Worm (Caenorhabditis elegans) whole organism, L4/young adult: ENCODE data around the gene C30G4.4.

Source experiments
- W03F9.2 ChIP-seq: fragments of 150-350 bp; optimal IDR thresholded peaks from 2 replicates; lab custom pipeline; 2014; ENCODE audit warnings: missing biosample characterization, missing genetic modification characterization
- dao-5 ChIP-seq: sonication (generic microtip); optimal IDR thresholded peaks from 2 replicates; lab custom pipeline; 2016; ENCODE audit warnings: missing genotype, missing genetic modification characterization, moderate library complexity, missing compliant biosample characterization
- him-1 ChIP-seq: sonication (generic microtip); optimal IDR thresholded peaks from 2 replicates; lab custom pipeline; 2016; ENCODE audit warnings: missing genotype, missing genetic modification reagents, missing genetic modification characterization, missing compliant biosample characterization

C30G4.4 gene

DNA sequence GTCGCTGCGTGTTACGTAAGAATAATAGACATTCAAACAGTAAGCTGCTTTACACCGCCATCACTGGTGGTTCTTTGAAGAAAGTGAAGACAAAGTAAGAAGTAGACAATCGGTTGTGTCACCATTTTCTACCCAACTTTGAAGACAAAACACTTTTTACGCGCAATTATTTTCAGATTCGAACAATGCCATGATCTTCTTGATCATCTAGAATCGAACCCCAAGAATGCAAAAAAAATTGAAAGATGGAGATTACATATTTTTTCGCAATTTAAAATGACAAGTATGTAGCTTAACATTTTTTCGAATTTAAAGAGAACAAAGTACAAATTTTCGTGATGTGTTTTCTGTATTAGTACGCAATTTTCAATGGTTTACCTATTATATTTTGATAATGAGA lies 51.1 kb downstream of the C30G4.4 start, which contains the start of gene F35B3.4:
F35B3.4 (minus strand) TSS at position 101 of the 400 bp plus-strand sequence.
- TF ChIP-seq dao-5 (tag; lab: Kevin White, UChicago), result no peak
- no peak for TF ChIP-seq him-1
- no peak for TF ChIP-seq W03F9.2 (tag; lab: Kevin White, UChicago)

DNA sequence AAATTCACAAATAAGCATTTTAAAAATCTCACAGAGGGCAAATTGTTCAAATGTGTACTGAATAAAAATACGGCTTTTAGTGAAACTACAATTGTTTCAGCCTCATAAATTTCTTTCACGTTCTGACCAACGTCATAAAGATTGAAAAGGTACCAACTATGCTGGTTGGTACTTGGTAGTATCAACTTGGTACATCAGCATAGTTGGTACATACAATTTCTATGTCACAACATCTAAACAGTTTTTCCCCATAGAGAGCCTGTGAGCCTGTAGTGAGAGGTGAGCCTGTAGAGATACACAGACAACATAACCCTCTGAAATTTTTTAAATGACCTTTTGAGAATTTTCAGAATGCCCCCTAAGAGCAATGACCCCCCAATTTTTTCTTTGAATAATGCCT lies 52.9 kb downstream of the C30G4.4 start:
- TF ChIP-seq him-1 (no peak), dao-5 (tag; lab: Kevin White, UChicago) (no peak), W03F9.2 (tag; lab: Kevin White, UChicago) (no peak)

- TF ChIP-seq him-1 (no peak), dao-5 (tag; lab: Kevin White, UChicago) (no peak), W03F9.2 (tag; lab: Kevin White, UChicago) (no peak)
Observed at ce11 chrX:17013162-17013561, 58.8 kb downstream of the C30G4.4 start, which contains the start of gene F35B3.3. Gene F35B3.3 (plus strand): TSS chrX:17013462.
